Fruit fly (Drosophila melanogaster): ENCODE measurements around the gene BG642167.

Gene BG642167

DNA sequence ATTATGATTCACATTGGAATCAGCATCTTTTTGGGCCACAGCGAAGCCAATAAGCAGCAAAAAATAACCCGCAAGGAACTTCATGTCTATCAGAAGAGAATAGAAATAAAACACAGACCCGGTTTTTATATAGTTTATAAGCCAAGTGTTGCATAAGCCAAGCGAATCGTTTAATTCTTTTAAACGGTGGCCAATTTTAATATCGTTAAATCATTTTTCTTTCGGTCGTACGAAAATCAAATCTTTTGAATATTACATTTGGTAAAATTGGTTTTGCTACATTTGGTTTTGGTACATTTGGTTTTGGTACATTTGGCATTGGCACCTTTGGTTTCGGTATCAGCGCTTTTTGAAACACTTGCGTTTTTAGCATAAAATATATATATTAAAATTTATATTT lies 23.9 kb downstream of the BG642167 start, which contains the start of gene Sfp96F:
Gene Sfp96F, minus strand, starts transcription at position 101 of the 400 bp plus-strand sequence.
- TF ChIP-seq tai (GFP tag; optimal IDR thresholded peaks at IDR 0.05) = no peak
- no peak for TF ChIP-seq Dfd (GFP tag; optimal IDR thresholded peaks at IDR 0.05)
- TF ChIP-seq sage (GFP tag; optimal IDR thresholded peaks at IDR 0.05) = no peak
- no peak for TF ChIP-seq Hr83 (GFP tag; optimal IDR thresholded peaks at IDR 0.05; ENCODE audit: poor library complexity, severe bottlenecking)
- TF ChIP-seq N (GFP tag; optimal IDR thresholded peaks at IDR 0.05) = no peak
- no peak for TF ChIP-seq woc (GFP tag; optimal IDR thresholded peaks at IDR 0.05)
- TF ChIP-seq GATAd (GFP tag; optimal IDR thresholded peaks at IDR 0.05) = no peak
- TF ChIP-seq ey (GFP tag; optimal IDR thresholded peaks at IDR 0.05) = no peak
- TF ChIP-seq Myc (optimal IDR thresholded peaks at IDR 0.05) = no peak
- TF ChIP-seq pan (optimal IDR thresholded peaks at IDR 0.05) = no peak
- TF ChIP-seq CrebA (GFP tag; optimal IDR thresholded peaks at IDR 0.05; ENCODE audit: borderline replicate concordance) = no peak
- TF ChIP-seq Jra (GFP tag; optimal IDR thresholded peaks at IDR 0.05) = no peak

DNA sequence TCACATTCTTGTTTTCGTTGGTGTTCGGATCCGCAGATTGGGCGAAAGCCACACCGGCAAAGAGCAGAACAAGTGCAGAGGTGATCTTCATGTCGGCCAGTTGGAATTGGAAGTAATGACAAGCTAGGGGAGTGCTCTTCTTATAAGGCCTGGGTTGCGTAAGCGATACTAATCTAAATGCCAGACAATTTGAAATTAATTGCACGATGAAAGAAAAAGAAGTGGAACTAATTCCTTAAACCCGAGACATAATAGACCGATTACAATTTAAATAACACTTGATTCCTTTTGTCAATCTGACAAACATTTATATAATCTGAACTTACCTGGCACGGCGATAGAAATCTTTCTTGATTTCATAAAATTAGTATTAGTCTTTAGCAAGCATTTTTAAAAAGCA lies 24.6 kb downstream of the BG642167 start, which contains the start of gene Mst57Db:
Gene Mst57Db, minus strand, starts transcription at position 101 of the 400 bp plus-strand sequence.
- TF ChIP-seq Hr78 (GFP tag; optimal IDR thresholded peaks at IDR 0.05) (no peak), h (GFP tag; optimal IDR thresholded peaks at IDR 0.05) (no peak)

DNA sequence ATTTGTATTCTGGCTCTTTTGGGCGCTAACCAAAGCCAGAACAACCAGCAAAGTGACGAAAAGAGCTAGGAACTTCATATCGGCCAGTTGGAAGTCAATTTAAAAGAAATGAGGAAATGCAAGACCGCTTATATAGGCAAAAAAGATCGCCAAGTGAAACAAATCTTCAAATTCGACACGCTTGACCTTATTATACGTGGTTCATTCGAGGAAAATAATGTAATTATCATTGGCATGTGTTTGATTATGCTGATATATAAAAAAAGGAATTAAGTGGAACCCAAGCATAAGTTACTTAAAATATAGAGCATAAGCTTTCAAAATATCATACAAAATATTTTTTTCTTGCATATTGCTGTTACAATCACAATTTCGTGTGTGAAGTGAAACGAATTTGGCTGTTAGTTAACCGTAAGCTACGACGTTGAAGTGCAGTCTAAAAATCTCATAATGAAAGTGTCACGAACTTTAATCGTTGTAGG lies 25.6 kb downstream of the BG642167 start, which contains the start of the genes Mst57Da and alpha4GT2:
Gene Mst57Da, minus strand, starts transcription at position 101 of the 482 bp plus-strand sequence.
Gene alpha4GT2, plus strand, starts transcription at position 432 of the 482 bp plus-strand sequence.
- TF ChIP-seq Sp1 (GFP tag; optimal IDR thresholded peaks at IDR 0.05) = no peak
- TF ChIP-seq lola (GFP tag; optimal IDR thresholded peaks at IDR 0.05) = no peak
- no peak for TF ChIP-seq dmrt93B (GFP tag; optimal IDR thresholded peaks at IDR 0.05)
- no peak for TF ChIP-seq Dif (GFP tag; optimal IDR thresholded peaks at IDR 0.05; ENCODE audit: partially characterized antibody)
- TF ChIP-seq sage (GFP tag; optimal IDR thresholded peaks at IDR 0.05) = no peak
- TF ChIP-seq OdsH (GFP tag; optimal IDR thresholded peaks at IDR 0.05) = no peak
- no peak for TF ChIP-seq dl (GFP tag; optimal IDR thresholded peaks at IDR 0.05; ENCODE audit: insufficient read depth in 1 of 2, partially characterized antibody in 2 of 2)
- TF ChIP-seq rgr (GFP tag; optimal IDR thresholded peaks at IDR 0.05) = no peak
- no peak for TF ChIP-seq ey (GFP tag; optimal IDR thresholded peaks at IDR 0.05)
- TF ChIP-seq foxo (GFP tag; optimal IDR thresholded peaks at IDR 0.05) = no peak

DNA sequence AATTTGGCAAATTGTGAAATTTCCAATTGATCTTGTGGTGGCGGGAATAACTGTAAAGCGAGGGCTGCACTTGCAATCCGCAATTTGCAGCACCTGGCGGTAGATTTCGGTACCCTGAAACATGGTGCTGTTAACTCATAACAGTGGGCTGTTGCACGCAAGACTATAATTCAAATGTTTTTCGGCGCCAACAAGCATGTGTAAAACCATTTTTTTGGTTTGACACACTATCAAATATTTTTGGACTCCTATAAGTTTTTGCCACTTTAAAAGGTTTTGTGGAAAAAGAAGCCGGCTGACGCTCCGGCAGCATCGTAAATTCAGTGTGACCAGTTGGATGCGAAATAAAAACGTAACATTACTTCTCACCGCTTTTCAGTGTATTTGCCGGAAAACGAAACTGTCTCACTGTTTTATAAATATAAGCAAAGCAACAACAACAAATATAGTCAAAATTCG lies 45.0 kb downstream of the BG642167 start, which contains the start of the genes CG14545 and CG5886:
Gene CG14545, minus strand, starts transcription at position 68 of the 459 bp plus-strand sequence.
Gene CG5886, plus strand, starts transcription at position 409 of the 459 bp plus-strand sequence.
- no peak for TF ChIP-seq OdsH (GFP tag; optimal IDR thresholded peaks at IDR 0.05)
- TF ChIP-seq Abd-B (GFP tag; optimal IDR thresholded peaks at IDR 0.05) = no peak
- no peak for TF ChIP-seq psq (GFP tag; optimal IDR thresholded peaks at IDR 0.05)
- no peak for TF ChIP-seq jim (GFP tag; optimal IDR thresholded peaks at IDR 0.05)
- TF ChIP-seq foxo (GFP tag; optimal IDR thresholded peaks at IDR 0.05) = peak in 1 of 2 experiments; percentile 22
- TF ChIP-seq N (GFP tag; optimal IDR thresholded peaks at IDR 0.05) = no peak
- TF ChIP-seq Hnf4 (GFP tag; optimal IDR thresholded peaks at IDR 0.05) = peak; percentile 4
- no peak for TF ChIP-seq ey (GFP tag; optimal IDR thresholded peaks at IDR 0.05)
- peak; percentile 91 for TF ChIP-seq fru (GFP tag; optimal IDR thresholded peaks at IDR 0.05)
- TF ChIP-seq dl (GFP tag; optimal IDR thresholded peaks at IDR 0.05; ENCODE audit: insufficient read depth in 1 of 2, partially characterized antibody in 2 of 2) = no peak
- peak; percentile 20 for TF ChIP-seq tai (GFP tag; optimal IDR thresholded peaks at IDR 0.05)
- TF ChIP-seq br (GFP tag; optimal IDR thresholded peaks at IDR 0.05) = no peak
- no peak for TF ChIP-seq HLH106 (tag; optimal IDR thresholded peaks at IDR 0.05)
- peak; percentile 55 for TF ChIP-seq Myc (optimal IDR thresholded peaks at IDR 0.05)

DNA sequence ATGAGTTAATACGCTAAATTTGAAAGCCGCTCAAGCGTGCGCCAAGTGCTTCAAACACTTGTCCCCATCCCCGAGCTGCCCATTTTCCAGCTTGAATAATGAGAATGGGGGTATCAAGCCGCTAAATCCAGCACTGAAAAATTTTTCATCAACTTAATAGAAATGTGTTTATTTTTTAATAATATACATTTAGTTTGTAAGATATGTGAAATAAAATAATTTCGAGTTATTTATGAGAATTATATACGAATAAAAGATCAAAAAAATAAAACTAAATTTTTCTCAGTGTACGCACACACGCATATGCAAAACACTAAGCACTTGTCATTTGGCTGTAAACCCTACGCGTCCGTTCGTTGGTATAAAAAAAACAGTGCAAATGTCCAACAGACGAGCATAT lies 48.6 kb downstream of the BG642167 start:
- TF ChIP-seq Hr78 (GFP tag; optimal IDR thresholded peaks at IDR 0.05) (no peak), Myc (optimal IDR thresholded peaks at IDR 0.05) (no peak), HLH106 (tag; optimal IDR thresholded peaks at IDR 0.05) (peak; percentile 13), lola (GFP tag; optimal IDR thresholded peaks at IDR 0.05) (no peak)
